Worm (Caenorhabditis elegans): ENCODE data around the gene ubq-1.

DNA sequence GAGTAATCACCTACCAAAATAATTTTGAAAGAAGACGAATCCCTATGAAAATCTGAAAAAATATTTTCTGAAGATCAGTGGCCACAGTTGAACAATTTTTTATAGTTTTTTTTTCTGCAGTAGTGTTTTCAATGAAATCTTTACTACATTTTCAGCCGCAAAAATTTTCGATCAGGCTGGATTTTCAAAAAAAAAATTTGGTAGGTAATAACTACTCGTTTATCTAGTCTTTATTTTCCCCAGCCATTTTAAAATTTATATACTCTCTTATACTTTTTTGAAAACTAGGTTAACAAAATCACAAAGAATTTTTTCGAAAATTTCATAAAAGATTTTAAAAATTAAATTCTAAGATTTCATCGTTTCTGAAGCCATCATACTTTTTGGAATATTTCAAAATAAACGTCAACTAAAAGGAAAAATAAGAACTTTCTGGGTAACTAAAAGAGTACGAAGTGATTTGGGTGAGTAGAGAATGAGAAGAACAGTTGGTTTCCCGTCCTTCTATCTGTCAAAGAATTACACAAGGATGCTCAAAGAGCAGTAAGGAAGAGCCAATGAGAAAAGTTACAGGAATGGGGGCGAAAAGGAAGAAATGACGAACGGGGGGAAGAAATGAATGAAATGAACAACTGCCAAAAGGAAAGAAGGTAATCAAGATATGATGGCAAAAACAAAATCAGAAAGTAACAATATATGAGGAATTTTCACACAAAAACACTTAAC, 35.1 kb downstream of the ubq-1 start, which contains the start of gene mlp-1:
- TF ChIP-seq C34F6.9 (tag; optimal IDR thresholded peaks at IDR 0.05) = no peak
- no peak for TF ChIP-seq aly-2 (tag; optimal IDR thresholded peaks at IDR 0.05)
- no peak for TF ChIP-seq ztf-1 (GFP tag; conservative IDR thresholded peaks at IDR 0.05)
- no peak for TF ChIP-seq snpc-4 (tag; optimal IDR thresholded peaks at IDR 0.05)
- TF ChIP-seq ama-1 (optimal IDR thresholded peaks at IDR 0.05) = no peak
- TF ChIP-seq lin-13 (GFP tag; optimal IDR thresholded peaks at IDR 0.05) = no peak
- no peak for TF ChIP-seq lsy-2 (tag; optimal IDR thresholded peaks at IDR 0.05)
- no peak for TF ChIP-seq nhr-237 (tag; optimal IDR thresholded peaks at IDR 0.05)
- TF ChIP-seq nhr-77 (tag; optimal IDR thresholded peaks at IDR 0.05) = no peak
